Fruit fly (Drosophila melanogaster) S2 (cell line): ENCODE data around the gene Mcm6.

Experiments
- CG8478 ChIP-seq: fragments of >200 bp; optimal IDR thresholded peaks from 2 replicates; lab custom pipeline; 2018
- CTCF ChIP-seq, 2 experiments: fragments of >200 bp; optimal IDR thresholded peaks; 2 replicates each; lab custom pipeline; 2018

DNA sequence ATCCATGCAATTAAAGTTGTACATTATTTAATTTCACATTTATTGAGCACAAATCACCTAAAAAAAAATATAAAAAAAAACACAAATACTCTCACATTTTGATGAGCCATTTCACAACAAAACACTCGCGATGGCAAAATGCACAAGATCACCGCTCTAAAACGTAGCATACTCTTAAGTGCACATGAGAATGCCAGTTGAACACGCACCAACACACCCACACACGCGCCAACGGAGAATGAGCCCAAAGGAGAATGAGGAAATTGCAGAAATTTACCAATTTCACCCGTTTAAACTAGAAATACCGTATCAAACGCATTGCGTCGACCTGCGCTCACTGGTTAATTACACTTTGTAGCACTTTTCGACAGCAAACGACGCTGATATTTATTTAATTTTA, 14.3 kb upstream of the Mcm6 start:
- no peak for TF ChIP-seq CTCF (optimal IDR thresholded peaks at IDR 0.05; lab: Kevin White, UChicago)
- TF ChIP-seq CG8478 (lab: Kevin White, UChicago) = no peak
